Fruit fly (Drosophila melanogaster) whole organism, embryonic: ENCODE results near the gene IFT43.

ENCODE experiments used
- Atf3 ChIP-seq: fragments of 200-800 bp; sonication (Bioruptor generic); optimal IDR thresholded peaks from 3 replicates; lab custom pipeline; 2016; ENCODE audit warnings: missing biosample characterization, missing genetic modification characterization
- CG1024 ChIP-seq: fragments of 200-800 bp; sonication (Bioruptor generic); IDR thresholded peaks from 2 replicates; pipeline ENCODE4 v1.3.6; 2022; ENCODE audit warnings: missing biosample characterization, missing genetic modification characterization
- CG10431 ChIP-seq: fragments of 200-800 bp; sonication (Bioruptor generic); optimal IDR thresholded peaks from 3 replicates; lab custom pipeline; 2018; ENCODE audit warnings: missing biosample characterization, mild to moderate bottlenecking, missing genetic modification characterization
- CG11085 ChIP-seq: fragments of 200-800 bp; sonication (Bioruptor generic); IDR thresholded peaks from 2 replicates; pipeline ENCODE4 v1.3.6; 2022; ENCODE audit warnings: missing biosample characterization, missing genetic modification characterization
- CG11093 ChIP-seq: fragments of 200-800 bp; sonication (Bioruptor generic); IDR thresholded peaks from 3 replicates; pipeline ENCODE4 v1.3.6; 2022; ENCODE audit warnings: missing biosample characterization, missing genetic modification characterization
- CG11504 ChIP-seq: fragments of 200-800 bp; sonication (Bioruptor generic); optimal IDR thresholded peaks from 3 replicates; lab custom pipeline; 2019; ENCODE audit warnings: missing biosample characterization, mild to moderate bottlenecking, missing genetic modification characterization, moderate library complexity
- CG12219 ChIP-seq: fragments of 200-800 bp; sonication (Bioruptor generic); optimal IDR thresholded peaks from 3 replicates; lab custom pipeline; 2018; ENCODE audit warnings: missing biosample characterization, mild to moderate bottlenecking, missing genetic modification characterization
- CG12236 ChIP-seq: fragments of 200-800 bp; sonication (Bioruptor generic); optimal IDR thresholded peaks from 2 replicates; lab custom pipeline; 2016; ENCODE audit warnings: missing biosample characterization, missing genetic modification characterization
- CG12659 ChIP-seq: fragments of 200-800 bp; sonication (Bioruptor generic); optimal IDR thresholded peaks from 3 replicates; lab custom pipeline; 2017; ENCODE audit warnings: mild to moderate bottlenecking, missing biosample characterization, missing genetic modification reagents, missing genetic modification characterization
- CG12769 ChIP-seq: fragments of 200-800 bp; sonication (Bioruptor generic); optimal IDR thresholded peaks from 2 replicates; lab custom pipeline; 2019; ENCODE audit warnings: missing biosample characterization, mild to moderate bottlenecking, missing genetic modification characterization, moderate library complexity
- CG13775 ChIP-seq: fragments of 200-800 bp; sonication (Bioruptor generic); optimal IDR thresholded peaks from 3 replicates; lab custom pipeline; 2017; ENCODE audit warnings: missing biosample characterization, mild to moderate bottlenecking, missing genetic modification characterization
- CG14860 ChIP-seq: fragments of 200-800 bp; sonication (Bioruptor generic); IDR thresholded peaks from 3 replicates; pipeline ENCODE4 v1.3.6; 2022; ENCODE audit warnings: missing biosample characterization, missing genetic modification characterization; ENCODE audit not compliant: partially characterized antibody
- CG31224 ChIP-seq: fragments of 200-800 bp; sonication (Bioruptor generic); IDR thresholded peaks from 2 replicates; pipeline ENCODE4 v1.3.6; 2022; ENCODE audit warnings: missing biosample characterization, missing genetic modification characterization
- CG33213 ChIP-seq: fragments of 200-800 bp; sonication (Bioruptor generic); optimal IDR thresholded peaks from 3 replicates; lab custom pipeline; 2016; ENCODE audit warnings: missing biosample characterization, missing genetic modification characterization
- CG4424 ChIP-seq: fragments of 200-800 bp; sonication (Bioruptor generic); optimal IDR thresholded peaks from 3 replicates; lab custom pipeline; 2016; ENCODE audit warnings: missing biosample characterization, missing genetic modification characterization
- CG4854 ChIP-seq: fragments of 200-800 bp; sonication (Bioruptor generic); optimal IDR thresholded peaks from 2 replicates; lab custom pipeline; 2016; ENCODE audit warnings: missing biosample characterization, missing genetic modification characterization, inconsistent platforms
- CG6175 ChIP-seq: fragments of 200-800 bp; sonication (Bioruptor generic); IDR thresholded peaks from 3 replicates; pipeline ENCODE4 v1.3.6; 2022; ENCODE audit warnings: missing biosample characterization, missing genetic modification characterization
- CG6654 ChIP-seq: fragments of 200-800 bp; sonication (Bioruptor generic); optimal IDR thresholded peaks from 2 replicates; lab custom pipeline; 2017; ENCODE audit warnings: missing biosample characterization, mild to moderate bottlenecking, missing genetic modification characterization
- CG7556 ChIP-seq: fragments of 200-800 bp; sonication (Bioruptor generic); optimal IDR thresholded peaks from 2 replicates; lab custom pipeline; 2017; ENCODE audit warnings: missing biosample characterization, mild to moderate bottlenecking, missing genetic modification characterization
- CG8478 ChIP-seq: fragments of >200 bp; optimal IDR thresholded peaks from 2 replicates; lab custom pipeline; 2018
- CG8924 ChIP-seq: fragments of 200-800 bp; optimal IDR thresholded peaks from 3 replicates; lab custom pipeline; 2019; ENCODE audit warnings: missing biosample characterization, mild to moderate bottlenecking, missing genetic modification characterization, moderate library complexity
- CrebB ChIP-seq: fragments of 200-800 bp; sonication (Bioruptor generic); optimal IDR thresholded peaks from 3 replicates; lab custom pipeline; 2018; ENCODE audit warnings: missing biosample characterization, mild to moderate bottlenecking, missing genetic modification characterization
- Elba2 ChIP-seq: fragments of 200-800 bp; sonication (Bioruptor generic); optimal IDR thresholded peaks from 3 replicates; lab custom pipeline; 2016; ENCODE audit warnings: missing biosample characterization, missing genetic modification characterization
- Ets97D ChIP-seq: fragments of 200-800 bp; sonication (Bioruptor generic); optimal IDR thresholded peaks from 3 replicates; lab custom pipeline; 2016; ENCODE audit warnings: missing biosample characterization, missing genetic modification characterization
- H2.0 ChIP-seq: fragments of 200-800 bp; sonication (Bioruptor generic); IDR thresholded peaks from 2 replicates; pipeline ENCODE4 v1.3.6; 2022; ENCODE audit warnings: missing biosample characterization, missing genetic modification characterization
- Hey ChIP-seq: fragments of 200-800 bp; sonication (Bioruptor generic); optimal IDR thresholded peaks from 3 replicates; lab custom pipeline; 2018; ENCODE audit warnings: missing biosample characterization, mild to moderate bottlenecking, missing genetic modification characterization
- Med ChIP-seq: fragments of 200-800 bp; sonication (Bioruptor generic); peaks from one replicate; lab custom pipeline; 2016; ENCODE audit warnings: missing biosample characterization, missing genetic modification characterization, mild to moderate bottlenecking, inconsistent platforms, moderate library complexity
- Mes4 ChIP-seq: fragments of 200-800 bp; sonication (Bioruptor generic); optimal IDR thresholded peaks from 2 replicates; lab custom pipeline; 2016; ENCODE audit warnings: missing biosample characterization, missing genetic modification characterization
- Rx ChIP-seq: fragments of 200-800 bp; sonication (Bioruptor generic); IDR thresholded peaks from 2 replicates; pipeline ENCODE4 v1.3.6; 2022; ENCODE audit warnings: missing biosample characterization, missing genetic modification characterization
- Scr ChIP-seq: fragments of 200-800 bp; sonication (Bioruptor generic); IDR thresholded peaks from 2 replicates; pipeline ENCODE4 v1.3.6; 2022; ENCODE audit warnings: missing biosample characterization, missing genetic modification characterization; ENCODE audit not compliant: partially characterized antibody
- Spps ChIP-seq: fragments of 200-800 bp; sonication (Bioruptor generic); optimal IDR thresholded peaks from 2 replicates; lab custom pipeline; 2018; ENCODE audit warnings: missing biosample characterization, mild to moderate bottlenecking, missing genetic modification characterization
- cas ChIP-seq: fragments of 200-800 bp; sonication (Bioruptor generic); IDR thresholded peaks from 2 replicates; pipeline ENCODE4 v1.3.6; 2022; ENCODE audit warnings: missing biosample characterization, missing genetic modification characterization
- chm ChIP-seq: fragments of 200-800 bp; sonication (Bioruptor generic); IDR thresholded peaks from 2 replicates; pipeline ENCODE4 v1.3.6; 2022; ENCODE audit warnings: missing biosample characterization, missing genetic modification characterization
- crp ChIP-seq, 2 experiments: fragments of 200-800 bp; sonication (Bioruptor generic); optimal IDR thresholded peaks; 2 replicates in 1 of 2; 3 replicates in 1 of 2; lab custom pipeline; 2017; ENCODE audit warnings: missing biosample characterization in 2 of 2, missing genetic modification characterization in 2 of 2, mild to moderate bottlenecking in 1 of 2, moderate library complexity in 1 of 2
- dmrt99B ChIP-seq: fragments of 200-800 bp; sonication (Bioruptor generic); optimal IDR thresholded peaks from 2 replicates; lab custom pipeline; 2018; ENCODE audit warnings: missing biosample characterization, mild to moderate bottlenecking, missing genetic modification characterization, moderate library complexity
- dpn ChIP-seq, 2 experiments: fragments of 200-800 bp; sonication (Bioruptor generic); optimal IDR thresholded peaks; 3 replicates each; lab custom pipeline; 2016; ENCODE audit warnings: missing biosample characterization in 2 of 2, missing genetic modification characterization in 2 of 2
- eve ChIP-seq, 2 experiments: fragments of >200 bp; optimal IDR thresholded peaks; 2 replicates each; lab custom pipeline; 2017; ENCODE audit warnings: missing biosample characterization in 2 of 2, missing genetic modification characterization in 2 of 2
- exex ChIP-seq: fragments of 200-800 bp; sonication (Bioruptor generic); optimal IDR thresholded peaks from 4 replicates; lab custom pipeline; 2018; ENCODE audit warnings: missing biosample characterization, mild to moderate bottlenecking, missing genetic modification characterization, moderate library complexity
- lola ChIP-seq, 3 experiments: fragments of >200 bp in 2 of 3; fragments of 200-800 bp in 1 of 3; sonication (Bioruptor generic) in 1 of 3; optimal IDR thresholded peaks; 2 replicates each; lab custom pipeline; 2017 to 2019; ENCODE audit warnings: missing biosample characterization in 3 of 3, missing genetic modification characterization in 3 of 3, mild to moderate bottlenecking in 1 of 3, moderate library complexity in 1 of 3
- nmo ChIP-seq: fragments of 200-800 bp; sonication (Bioruptor generic); optimal IDR thresholded peaks from 2 replicates; lab custom pipeline; 2018; ENCODE audit warnings: missing biosample characterization, mild to moderate bottlenecking, missing genetic modification characterization, moderate library complexity
- run ChIP-seq: fragments of 200-800 bp; sonication (Bioruptor generic); optimal IDR thresholded peaks from 3 replicates; lab custom pipeline; 2018; ENCODE audit warnings: missing biosample characterization, mild to moderate bottlenecking, missing genetic modification characterization
- salm ChIP-seq: fragments of 200-800 bp; sonication (Bioruptor generic); optimal IDR thresholded peaks from 2 replicates; lab custom pipeline; 2018; ENCODE audit warnings: missing biosample characterization, mild to moderate bottlenecking, missing genetic modification characterization
- sr ChIP-seq: fragments of 200-800 bp; sonication (Bioruptor generic); IDR thresholded peaks from 3 replicates; pipeline ENCODE4 v1.3.6; 2022; ENCODE audit warnings: missing biosample characterization, missing genetic modification characterization
- sug ChIP-seq: fragments of 200-800 bp; optimal IDR thresholded peaks from 2 replicates; lab custom pipeline; 2019; ENCODE audit warnings: missing biosample characterization, mild to moderate bottlenecking, missing genetic modification characterization, moderate library complexity
- tap ChIP-seq: fragments of 200-800 bp; optimal IDR thresholded peaks from 3 replicates; lab custom pipeline; 2019; ENCODE audit warnings: missing biosample characterization, mild to moderate bottlenecking, missing genetic modification characterization, moderate library complexity
- tna ChIP-seq: fragments of 200-800 bp; sonication (Bioruptor generic); IDR thresholded peaks from 2 replicates; pipeline ENCODE4 v1.3.6; 2022; ENCODE audit warnings: missing biosample characterization, missing genetic modification characterization; ENCODE audit not compliant: partially characterized antibody

IFT43 gene

dm6 chr2L:12720430-12721396, 25.9 kb upstream of the IFT43 start (continued):
- no peak for TF ChIP-seq Atf3 (GFP tag; lab: Kevin White, UChicago)
- TF ChIP-seq dmrt99B (tag; lab: Kevin White, UChicago) = peak; percentile 57
- TF ChIP-seq CG14860 (GFP tag; lab: Robert Waterston, UW) = no peak
- no peak for TF ChIP-seq CrebB (tag; lab: Kevin White, UChicago)
- peak; percentile 39 to 42 for TF ChIP-seq dpn (GFP tag; optimal IDR thresholded peaks at IDR 0.05; lab: Kevin White, UChicago)
- TF ChIP-seq Ets97D (GFP tag; lab: Kevin White, UChicago) = no peak
- no peak for TF ChIP-seq Scr
- TF ChIP-seq CG10431 (GFP tag; lab: Kevin White, UChicago) = no peak
- no peak for TF ChIP-seq CG12219
- no peak for TF ChIP-seq sr (GFP tag; lab: Robert Waterston, UW)
- TF ChIP-seq CG12236 (GFP tag; lab: Kevin White, UChicago) = no peak
- TF ChIP-seq CG12659 (GFP tag; lab: Kevin White, UChicago) = peak; percentile 28
- TF ChIP-seq CG8478 = no peak
- TF ChIP-seq run (tag; lab: Kevin White, UChicago) = no peak
- no peak for TF ChIP-seq CG8924 (tag; lab: Kevin White, UChicago)

- TF ChIP-seq CG11093 (GFP tag; lab: Robert Waterston, UW) = no peak
- TF ChIP-seq tna (GFP tag; lab: Robert Waterston, UW) = no peak
- TF ChIP-seq Mes4 (GFP tag; lab: Kevin White, UChicago) = no peak
- TF ChIP-seq Elba2 = no peak
- TF ChIP-seq CG31224 = peak; percentile 57
- TF ChIP-seq CG1024 (GFP tag; lab: Robert Waterston, UW) = no peak
- no peak for TF ChIP-seq CG7556 (GFP tag; lab: Kevin White, UChicago)
- no peak for TF ChIP-seq chm
- TF ChIP-seq Med (GFP tag; lab: Kevin White, UChicago) = peak; percentile 73
- no peak for TF ChIP-seq sr (GFP tag; lab: Robert Waterston, UW)
- no peak for TF ChIP-seq CG13775 (GFP tag; lab: Kevin White, UChicago)
- TF ChIP-seq CG33213 = no peak
- TF ChIP-seq CG12769 (tag; lab: Kevin White, UChicago) = no peak
- TF ChIP-seq tap (tag; lab: Kevin White, UChicago) = no peak
- no peak for TF ChIP-seq CG6175 (GFP tag; lab: Robert Waterston, UW)
- no peak for TF ChIP-seq CG4854
- no peak for TF ChIP-seq CG11504 (tag; lab: Kevin White, UChicago)
- TF ChIP-seq lola (GFP tag; optimal IDR thresholded peaks at IDR 0.05; lab: Kevin White, UChicago) = no peak
- TF ChIP-seq crp (GFP tag; optimal IDR thresholded peaks at IDR 0.05; lab: Kevin White, UChicago) = no peak
- peak; percentile 60 for TF ChIP-seq Hey (tag; lab: Kevin White, UChicago)
- peak; percentile 64 for TF ChIP-seq exex (tag; lab: Kevin White, UChicago)
- TF ChIP-seq nmo (GFP tag; lab: Kevin White, UChicago) = no peak
- TF ChIP-seq salm (tag; lab: Kevin White, UChicago) = no peak
- TF ChIP-seq Rx (GFP tag; lab: Robert Waterston, UW) = no peak
- TF ChIP-seq CG12659 (GFP tag; lab: Kevin White, UChicago) = no peak
- TF ChIP-seq Atf3 (GFP tag; lab: Kevin White, UChicago) = no peak
- TF ChIP-seq sug = peak; percentile 81
- no peak for TF ChIP-seq H2.0
- no peak for TF ChIP-seq CG4424 (GFP tag; lab: Kevin White, UChicago)
- no peak for TF ChIP-seq CG11085 (GFP tag; lab: Robert Waterston, UW)
- TF ChIP-seq CG6654 = no peak
- no peak for TF ChIP-seq Spps (tag; lab: Kevin White, UChicago)
- TF ChIP-seq cas (GFP tag; lab: Robert Waterston, UW) = no peak
- no peak for TF ChIP-seq eve (GFP tag; optimal IDR thresholded peaks at IDR 0.05; lab: Kevin White, UChicago)
These were observed 25.1 kb upstream of the IFT43 start for dm6 chr2L:12719712-12720429.
